Worm (Caenorhabditis elegans): ENCODE results near the gene zer-1.
A peak's percentile ranks its signal among the peaks of the same experiment; 100 is the strongest.

DNA sequence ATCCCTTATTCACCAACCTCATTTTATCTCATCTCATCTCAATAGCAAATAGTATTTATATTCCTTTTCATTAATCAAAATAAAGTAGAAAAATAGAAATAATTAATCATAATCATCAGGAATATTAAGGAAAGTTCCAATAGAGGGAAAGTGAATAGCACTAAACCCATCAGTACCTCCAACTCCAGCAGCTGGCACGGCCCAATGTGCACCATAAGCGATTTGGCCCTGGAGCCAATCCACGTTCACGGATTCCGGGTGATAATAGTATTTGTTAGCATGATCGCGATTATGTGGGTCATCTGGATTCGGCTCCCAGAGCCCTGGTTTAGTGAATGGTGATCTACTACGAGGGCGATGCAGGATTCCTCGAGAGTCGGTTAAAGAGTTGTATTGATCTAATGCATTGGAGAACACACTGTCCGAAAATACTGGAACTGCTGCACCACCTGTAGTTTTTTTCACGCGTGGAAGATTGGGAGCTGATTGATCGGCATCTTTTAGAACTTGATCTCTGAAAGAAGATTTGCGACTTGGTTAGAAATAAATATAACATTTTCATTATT lies 50.8 kb downstream of the zer-1 start:
- peak; percentile 26 for TF ChIP-seq ceh-48 (tag; optimal IDR thresholded peaks at IDR 0.05)
- no peak for TF ChIP-seq tbx-2 (tag; optimal IDR thresholded peaks at IDR 0.05)
- TF ChIP-seq fkh-10 (GFP tag; optimal IDR thresholded peaks at IDR 0.05) = peak; percentile 28
- peak; percentile 38 for TF ChIP-seq ref-2 (tag; optimal IDR thresholded peaks at IDR 0.05)
- peak; percentile 49 for TF ChIP-seq nhr-11 (tag; optimal IDR thresholded peaks at IDR 0.05)
- no peak for TF ChIP-seq hlh-13 (GFP tag; optimal IDR thresholded peaks at IDR 0.05)
- TF ChIP-seq ceh-14 (tag; optimal IDR thresholded peaks at IDR 0.05) = no peak
- TF ChIP-seq hlh-8 (tag; optimal IDR thresholded peaks at IDR 0.05) = no peak
- TF ChIP-seq ahr-1 (tag; optimal IDR thresholded peaks at IDR 0.05) = no peak
- TF ChIP-seq dmd-4 (tag; optimal IDR thresholded peaks at IDR 0.05; ENCODE audit: borderline replicate concordance) = no peak
- no peak for TF ChIP-seq unc-55 (GFP tag; optimal IDR thresholded peaks at IDR 0.05)
- peak; percentile 13 for TF ChIP-seq F13H6.1 (tag; optimal IDR thresholded peaks at IDR 0.05)
- no peak for TF ChIP-seq pros-1 (tag; optimal IDR thresholded peaks at IDR 0.05)
- TF ChIP-seq lin-11 (tag; optimal IDR thresholded peaks at IDR 0.05) = peak; percentile 57

Data from whole organism, late embryonic.